Worm (Caenorhabditis elegans): ENCODE measurements around the gene C18D1.2.

ce11 chrII:10012490-10012889, 44.3 kb upstream of the C18D1.2 start:
- TF ChIP-seq flt-1 (GFP tag; IDR thresholded peaks at IDR 0.05) (no peak), ztf-29 (GFP tag; IDR thresholded peaks at IDR 0.05) (no peak), T22C8.4 (GFP tag; IDR thresholded peaks at IDR 0.05) (no peak), cog-1 (tag; optimal IDR thresholded peaks at IDR 0.05) (no peak), tab-1 (GFP tag; IDR thresholded peaks at IDR 0.05) (no peak), med-1 (GFP tag; optimal IDR thresholded peaks at IDR 0.05; ENCODE audit: insufficient read depth) (no peak)
